Fruit fly (Drosophila melanogaster) whole organism, embryonic: Measurements from ENCODE around the gene CG13365.

Experiments used
- BEAF-32 ChIP-seq: fragments of 200-800 bp; sonication (Bioruptor generic); optimal IDR thresholded peaks from 3 replicates; lab custom pipeline; 2017; ENCODE audit warnings: missing biosample characterization, missing genetic modification characterization, mild to moderate bottlenecking, moderate library complexity, missing genetic modification reagents
- CG11093 ChIP-seq: fragments of 200-800 bp; sonication (Bioruptor generic); IDR thresholded peaks from 3 replicates; pipeline ENCODE4 v1.3.6; 2022; ENCODE audit warnings: missing biosample characterization, missing genetic modification characterization
- CG12104 ChIP-seq: fragments of 200-800 bp; sonication (Bioruptor generic); optimal IDR thresholded peaks from 3 replicates; lab custom pipeline; 2016; ENCODE audit warnings: missing biosample characterization, missing genetic modification characterization
- CG12659 ChIP-seq: fragments of 200-800 bp; sonication (Bioruptor generic); optimal IDR thresholded peaks from 3 replicates; lab custom pipeline; 2017; ENCODE audit warnings: mild to moderate bottlenecking, missing biosample characterization, missing genetic modification reagents, missing genetic modification characterization
- CG15479 ChIP-seq: fragments of 200-800 bp; sonication (Bioruptor generic); optimal IDR thresholded peaks from 3 replicates; lab custom pipeline; 2019; ENCODE audit warnings: missing biosample characterization, mild to moderate bottlenecking, missing genetic modification characterization, moderate library complexity
- CG2712 ChIP-seq: fragments of 200-800 bp; optimal IDR thresholded peaks from 3 replicates; lab custom pipeline; 2019; ENCODE audit warnings: missing biosample characterization, mild to moderate bottlenecking, missing genetic modification characterization, moderate library complexity
- CG31365 ChIP-seq: fragments of 200-800 bp; sonication (Bioruptor generic); optimal IDR thresholded peaks from 2 replicates; lab custom pipeline; 2018; ENCODE audit warnings: missing biosample characterization, mild to moderate bottlenecking, missing genetic modification characterization
- CG32767 ChIP-seq: fragments of 200-800 bp; sonication (Bioruptor generic); IDR thresholded peaks from 2 replicates; pipeline ENCODE4 v1.3.6; 2022; ENCODE audit warnings: missing biosample characterization, missing genetic modification characterization
- CG32772 ChIP-seq: fragments of 200-800 bp; sonication (Bioruptor generic); IDR thresholded peaks from 2 replicates; pipeline ENCODE4 v1.3.6; 2022; ENCODE audit warnings: missing biosample characterization, missing genetic modification characterization
- CG3281 ChIP-seq: fragments of 200-800 bp; sonication (Bioruptor generic); optimal IDR thresholded peaks from 3 replicates; lab custom pipeline; 2017; ENCODE audit warnings: missing biosample characterization, mild to moderate bottlenecking, missing genetic modification characterization
- CG34224 ChIP-seq: fragments of 200-800 bp; sonication (Bioruptor generic); IDR thresholded peaks from 3 replicates; pipeline ENCODE4 v1.3.6; 2022; ENCODE audit warnings: missing biosample characterization, missing genetic modification characterization; ENCODE audit not compliant: partially characterized antibody
- CG7372 ChIP-seq: fragments of 200-800 bp; sonication (Bioruptor generic); IDR thresholded peaks from 2 replicates; pipeline ENCODE4 v1.3.6; 2022; ENCODE audit warnings: missing biosample characterization, missing genetic modification characterization
- D ChIP-seq, 2 experiments: fragments of 200-800 bp in 1 of 2; fragments of >200 bp in 1 of 2; sonication (Bioruptor generic) in 1 of 2; optimal IDR thresholded peaks; 2 replicates in 1 of 2; 3 replicates in 1 of 2; lab custom pipeline; 2017; ENCODE audit warnings: mild to moderate bottlenecking in 1 of 2, missing biosample characterization in 1 of 2, missing genetic modification characterization in 1 of 2, missing genetic modification reagents in 1 of 2
- Dad ChIP-seq: fragments of 200-800 bp; sonication (Bioruptor generic); optimal IDR thresholded peaks from 3 replicates; lab custom pipeline; 2016; ENCODE audit warnings: missing biosample characterization, missing genetic modification characterization
- HLH3B ChIP-seq: fragments of 200-800 bp; sonication (Bioruptor generic); IDR thresholded peaks from 2 replicates; pipeline ENCODE4 v1.3.6; 2022; ENCODE audit warnings: missing biosample characterization, missing genetic modification characterization
- HLH4C ChIP-seq: fragments of 200-800 bp; sonication (Bioruptor generic); IDR thresholded peaks from 3 replicates; pipeline ENCODE4 v1.3.6; 2022; ENCODE audit warnings: missing biosample characterization, missing genetic modification characterization; ENCODE audit not compliant: partially characterized antibody
- HLHmδ ChIP-seq: fragments of 200-800 bp; sonication (Bioruptor generic); optimal IDR thresholded peaks from 2 replicates; lab custom pipeline; 2018; ENCODE audit warnings: missing biosample characterization, mild to moderate bottlenecking, missing genetic modification characterization, moderate library complexity
- MTF-1 ChIP-seq: fragments of 200-800 bp; sonication (Bioruptor generic); optimal IDR thresholded peaks from 2 replicates; lab custom pipeline; 2018; ENCODE audit warnings: missing biosample characterization, mild to moderate bottlenecking, missing genetic modification characterization, borderline replicate concordance
- NK7.1 ChIP-seq: fragments of 200-800 bp; sonication (Bioruptor generic); optimal IDR thresholded peaks from 3 replicates; lab custom pipeline; 2016; ENCODE audit warnings: missing biosample characterization, missing genetic modification characterization
- Neu2 ChIP-seq: fragments of 200-800 bp; sonication (Bioruptor generic); optimal IDR thresholded peaks from 3 replicates; lab custom pipeline; 2016; ENCODE audit warnings: missing biosample characterization, missing genetic modification characterization, borderline replicate concordance
- NfI ChIP-seq: fragments of 200-800 bp; sonication (Bioruptor generic); optimal IDR thresholded peaks from 3 replicates; lab custom pipeline; 2018; ENCODE audit warnings: missing biosample characterization, mild to moderate bottlenecking, missing genetic modification characterization, moderate library complexity
- Ptx1 ChIP-seq: fragments of 200-800 bp; sonication (Bioruptor generic); IDR thresholded peaks from 2 replicates; pipeline ENCODE4 v1.3.6; 2022; ENCODE audit warnings: missing biosample characterization, missing genetic modification characterization
- Rx ChIP-seq: fragments of 200-800 bp; sonication (Bioruptor generic); IDR thresholded peaks from 2 replicates; pipeline ENCODE4 v1.3.6; 2022; ENCODE audit warnings: missing biosample characterization, missing genetic modification characterization
- Xbp1 ChIP-seq: fragments of 200-800 bp; sonication (Bioruptor generic); optimal IDR thresholded peaks from 3 replicates; lab custom pipeline; 2016; ENCODE audit warnings: missing biosample characterization, mild to moderate bottlenecking, missing genetic modification characterization
- amos ChIP-seq: fragments of 200-800 bp; sonication (Bioruptor generic); IDR thresholded peaks from 2 replicates; pipeline ENCODE4 v1.3.6; 2022; ENCODE audit warnings: missing biosample characterization, missing genetic modification characterization; ENCODE audit not compliant: partially characterized antibody
- ara ChIP-seq: fragments of 200-800 bp; sonication (Bioruptor generic); IDR thresholded peaks from 2 replicates; pipeline ENCODE4 v1.3.6; 2022; ENCODE audit warnings: missing biosample characterization, missing genetic modification characterization
- bigmax ChIP-seq: fragments of 200-800 bp; sonication (Bioruptor generic); optimal IDR thresholded peaks from 2 replicates; lab custom pipeline; 2018; ENCODE audit warnings: missing biosample characterization, mild to moderate bottlenecking, missing genetic modification characterization
- cad ChIP-seq: fragments of >200 bp; optimal IDR thresholded peaks from 2 replicates; lab custom pipeline; 2017; ENCODE audit warnings: missing biosample characterization, missing genetic modification characterization
- cas ChIP-seq: fragments of 200-800 bp; sonication (Bioruptor generic); IDR thresholded peaks from 2 replicates; pipeline ENCODE4 v1.3.6; 2022; ENCODE audit warnings: missing biosample characterization, missing genetic modification characterization
- dm ChIP-seq: fragments of 200-800 bp; sonication (Bioruptor generic); optimal IDR thresholded peaks from 3 replicates; lab custom pipeline; 2016; ENCODE audit warnings: missing biosample characterization, missing genetic modification characterization
- emc ChIP-seq: fragments of 200-800 bp; sonication (Bioruptor generic); optimal IDR thresholded peaks from 2 replicates; lab custom pipeline; 2016; ENCODE audit warnings: missing biosample characterization, missing genetic modification characterization
- fd3F ChIP-seq: fragments of 200-800 bp; sonication (Bioruptor generic); optimal IDR thresholded peaks from 2 replicates; lab custom pipeline; 2018; ENCODE audit warnings: missing biosample characterization, mild to moderate bottlenecking, missing genetic modification characterization, moderate library complexity
- gfzf ChIP-seq: fragments of 200-800 bp; sonication (Bioruptor generic); optimal IDR thresholded peaks from 2 replicates; lab custom pipeline; 2016; ENCODE audit warnings: missing biosample characterization, mild to moderate bottlenecking, missing genetic modification characterization, moderate library complexity
- grn ChIP-seq: fragments of 200-800 bp; sonication (Bioruptor generic); optimal IDR thresholded peaks from 3 replicates; lab custom pipeline; 2017; ENCODE audit warnings: missing biosample characterization, missing genetic modification characterization
- gsb-n ChIP-seq: fragments of 200-800 bp; sonication (Bioruptor generic); optimal IDR thresholded peaks from 3 replicates; lab custom pipeline; 2018; ENCODE audit warnings: missing biosample characterization, mild to moderate bottlenecking, missing genetic modification characterization
- ham ChIP-seq: fragments of 200-800 bp; sonication (Bioruptor generic); IDR thresholded peaks from 2 replicates; pipeline ENCODE4 v1.3.6; 2022; ENCODE audit warnings: missing biosample characterization, missing genetic modification characterization
- hb ChIP-seq: fragments of 200-800 bp; sonication (Bioruptor generic); IDR thresholded peaks from 3 replicates; pipeline ENCODE4 v1.3.6; 2022; ENCODE audit warnings: missing biosample characterization, missing genetic modification characterization; ENCODE audit not compliant: partially characterized antibody
- hkb ChIP-seq, 2 experiments: fragments of 200-800 bp in 1 of 2; fragments of >200 bp in 1 of 2; sonication (Bioruptor generic) in 1 of 2; IDR thresholded peaks in 1 of 2; optimal IDR thresholded peaks in 1 of 2; 2 replicates each; pipeline versions ENCODE4 v1.3.6 to Lab custom; 2017 to 2022; ENCODE audit warnings: missing biosample characterization in 1 of 2, missing genetic modification characterization in 1 of 2
- jing ChIP-seq: fragments of 200-800 bp; sonication (Bioruptor generic); optimal IDR thresholded peaks from 2 replicates; lab custom pipeline; 2018; ENCODE audit warnings: missing biosample characterization, mild to moderate bottlenecking, missing genetic modification characterization
- knrl ChIP-seq: fragments of 200-800 bp; sonication (Bioruptor generic); IDR thresholded peaks from 3 replicates; pipeline ENCODE4 v1.3.6; 2022; ENCODE audit warnings: missing biosample characterization, missing genetic modification characterization; ENCODE audit not compliant: partially characterized antibody
- lab ChIP-seq: fragments of 200-800 bp; sonication (Bioruptor generic); optimal IDR thresholded peaks from 3 replicates; lab custom pipeline; 2017; ENCODE audit warnings: missing biosample characterization, missing genetic modification characterization, mild to moderate bottlenecking, moderate library complexity, missing genetic modification reagents
- mld ChIP-seq: fragments of 200-800 bp; sonication (Bioruptor generic); IDR thresholded peaks from 3 replicates; pipeline ENCODE4 v1.3.6; 2022; ENCODE audit warnings: missing biosample characterization, missing genetic modification characterization; ENCODE audit not compliant: partially characterized antibody
- nau ChIP-seq: fragments of 200-800 bp; sonication (Bioruptor generic); optimal IDR thresholded peaks from 3 replicates; lab custom pipeline; 2017; ENCODE audit warnings: missing biosample characterization, mild to moderate bottlenecking, missing genetic modification characterization, missing genetic modification reagents
- org-1 ChIP-seq: fragments of 200-800 bp; sonication (Bioruptor generic); optimal IDR thresholded peaks from 2 replicates; lab custom pipeline; 2017; ENCODE audit warnings: missing biosample characterization, missing genetic modification characterization
- phol ChIP-seq: fragments of 200-800 bp; sonication (Bioruptor generic); optimal IDR thresholded peaks from 3 replicates; lab custom pipeline; 2018; ENCODE audit warnings: missing biosample characterization, mild to moderate bottlenecking, missing genetic modification characterization, moderate library complexity
- pzg ChIP-seq: fragments of 200-800 bp; sonication (Bioruptor generic); optimal IDR thresholded peaks from 3 replicates; lab custom pipeline; 2018; ENCODE audit warnings: missing biosample characterization, mild to moderate bottlenecking, missing genetic modification characterization, moderate library complexity
- sug ChIP-seq: fragments of 200-800 bp; optimal IDR thresholded peaks from 2 replicates; lab custom pipeline; 2019; ENCODE audit warnings: missing biosample characterization, mild to moderate bottlenecking, missing genetic modification characterization, moderate library complexity
- trh ChIP-seq: fragments of 200-800 bp; sonication (Bioruptor generic); optimal IDR thresholded peaks from 2 replicates; lab custom pipeline; 2016; ENCODE audit warnings: missing biosample characterization, missing genetic modification characterization
- zen2 ChIP-seq: fragments of 200-800 bp; sonication (Bioruptor generic); IDR thresholded peaks from 3 replicates; pipeline ENCODE4 v1.3.6; 2022; ENCODE audit warnings: missing biosample characterization, missing genetic modification characterization; ENCODE audit not compliant: partially characterized antibody

The CG13365 gene

DNA sequence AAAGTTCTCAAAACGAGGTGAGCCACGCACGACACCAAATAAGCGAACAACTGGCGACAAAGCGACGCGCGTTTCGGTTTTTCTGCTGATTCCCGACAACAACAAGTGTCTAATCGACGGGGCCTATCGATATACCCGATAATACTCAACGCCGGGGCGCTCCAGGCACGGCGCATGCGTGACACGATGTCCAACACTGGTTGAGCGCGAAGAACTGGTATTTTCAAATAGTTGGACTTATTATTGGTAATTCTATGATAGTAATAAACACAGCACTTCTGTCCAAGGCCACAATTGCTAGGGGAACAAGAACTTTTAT lies 3.6 kb downstream of the CG13365 start (continued):
- TF ChIP-seq amos (peak; percentile 87), dm (peak; percentile 23), CG12104 (no peak), cad (no peak), jing (no peak), MTF-1 (GFP tag; lab: Kevin White, UChicago) (no peak), Rx (no peak), bigmax (GFP tag; lab: Kevin White, UChicago) (no peak), CG3281 (GFP tag; lab: Kevin White, UChicago) (no peak), CG11093 (GFP tag; lab: Robert Waterston, UW) (no peak), NfI (GFP tag; lab: Kevin White, UChicago) (no peak), BEAF-32 (GFP tag; lab: Kevin White, UChicago) (peak; percentile 84), sug (tag; lab: Kevin White, UChicago) (no peak), CG15479 (GFP tag; lab: Kevin White, UChicago) (no peak), lab (GFP tag; lab: Kevin White, UChicago) (no peak), Ptx1 (no peak), CG34224 (GFP tag; lab: Robert Waterston, UW) (peak; percentile 71), Xbp1 (GFP tag; lab: Kevin White, UChicago) (no peak), CG32772 (GFP tag; lab: Robert Waterston, UW) (no peak), CG31365 (tag; lab: Kevin White, UChicago) (no peak), ham (GFP tag; lab: Robert Waterston, UW) (no peak), phol (tag; lab: Kevin White, UChicago) (no peak), gfzf (peak; percentile 37), D (optimal IDR thresholded peaks at IDR 0.05; lab: Kevin White, UChicago) (no peak), D (GFP tag; optimal IDR thresholded peaks at IDR 0.05; lab: Kevin White, UChicago) (no peak), grn (no peak), HLHmδ (GFP tag; lab: Kevin White, UChicago) (no peak), mld (peak; percentile 57; the same call in 1 of the 3 replicates), Dad (GFP tag; lab: Kevin White, UChicago) (no peak), hkb (optimal IDR thresholded peaks at IDR 0.05; lab: Kevin White, UChicago) (no peak), hkb (GFP tag; IDR thresholded peaks at IDR 0.05; lab: Robert Waterston, UW) (no peak), knrl (GFP tag; lab: Robert Waterston, UW) (peak; percentile 72), pzg (GFP tag; lab: Kevin White, UChicago) (peak; percentile 66), trh (GFP tag; lab: Kevin White, UChicago) (no peak), org-1 (GFP tag; lab: Kevin White, UChicago) (no peak), zen2 (GFP tag; lab: Robert Waterston, UW) (peak; percentile 71; the same call in 2 of the 3 replicates), CG2712 (tag; lab: Kevin White, UChicago) (peak; percentile 5), CG7372 (GFP tag; lab: Robert Waterston, UW) (no peak), hb (0 out of 3 replicates have a peak, but pooled peaks have one; percentile 59), NK7.1 (GFP tag; lab: Kevin White, UChicago) (no peak), Neu2 (GFP tag; lab: Kevin White, UChicago) (no peak), HLH4C (GFP tag; lab: Robert Waterston, UW) (peak; percentile 69), ara (GFP tag; lab: Robert Waterston, UW) (no peak), HLH3B (GFP tag; lab: Robert Waterston, UW) (no peak), gsb-n (tag; lab: Kevin White, UChicago) (no peak), CG32767 (no peak), CG12659 (peak; percentile 16), cas (no peak), nau (GFP tag; lab: Kevin White, UChicago) (no peak), fd3F (GFP tag; lab: Kevin White, UChicago) (no peak), emc (GFP tag; lab: Kevin White, UChicago) (no peak)
